Worm (Caenorhabditis elegans) whole organism, L2 larva: ENCODE data around the gene ZK418.11.
A peak's percentile ranks its signal among the peaks of the same experiment; 100 is the strongest.

ENCODE experiments used
- C34F6.9 ChIP-seq: fragments of 150-350 bp; optimal IDR thresholded peaks from 2 replicates; lab custom pipeline; 2014; ENCODE audit warnings: missing biosample characterization, missing genetic modification characterization
- F13H6.1 ChIP-seq: sonication (generic microtip); optimal IDR thresholded peaks from 2 replicates; lab custom pipeline; 2016; ENCODE audit warnings: missing genetic modification characterization, missing compliant biosample characterization
- alr-1 ChIP-seq: fragments of 150-350 bp; optimal IDR thresholded peaks from 2 replicates; lab custom pipeline; 2014; ENCODE audit warnings: missing biosample characterization, missing genetic modification characterization
- aly-2 ChIP-seq: fragments of 150-350 bp; optimal IDR thresholded peaks from 2 replicates; lab custom pipeline; 2014; ENCODE audit warnings: missing biosample characterization, missing genetic modification characterization
- ama-1 ChIP-seq: fragments of 150-350 bp; optimal IDR thresholded peaks from 2 replicates; lab custom pipeline; 2018; ENCODE audit warnings: inconsistent platforms
- blmp-1 ChIP-seq: sonication (generic microtip); optimal IDR thresholded peaks from 2 replicates; lab custom pipeline; 2017; ENCODE audit warnings: missing genetic modification characterization, mild to moderate bottlenecking, missing compliant biosample characterization, antibody characterized with exemption, moderate library complexity; ENCODE audit not compliant: insufficient read depth
- ceh-16 ChIP-seq: fragments of 150-350 bp; optimal IDR thresholded peaks from 2 replicates; lab custom pipeline; 2014; ENCODE audit warnings: missing biosample characterization, missing genetic modification characterization
- ceh-82 ChIP-seq: fragments of 150-350 bp; optimal IDR thresholded peaks from 2 replicates; lab custom pipeline; 2014; ENCODE audit warnings: missing biosample characterization, missing genetic modification characterization
- crh-2 ChIP-seq: sonication (generic microtip); optimal IDR thresholded peaks from 2 replicates; lab custom pipeline; 2017; ENCODE audit warnings: missing biosample characterization, missing genetic modification characterization
- dmd-4 ChIP-seq: sonication (generic microtip); optimal IDR thresholded peaks from 2 replicates; lab custom pipeline; 2017; ENCODE audit warnings: missing biosample characterization, missing genetic modification characterization
- egl-27 ChIP-seq: sonication (generic microtip); optimal IDR thresholded peaks from 3 replicates; lab custom pipeline; 2017; ENCODE audit warnings: missing biosample characterization, missing genetic modification reagents, missing genetic modification characterization
- elt-1 ChIP-seq: fragments of 150-350 bp; optimal IDR thresholded peaks from 2 replicates; lab custom pipeline; 2014; ENCODE audit warnings: missing biosample characterization, missing genetic modification characterization
- elt-3 ChIP-seq: sonication (generic microtip); optimal IDR thresholded peaks from 2 replicates; lab custom pipeline; 2017; ENCODE audit warnings: missing biosample characterization, missing genetic modification characterization
- fos-1 ChIP-seq: fragments of 150-350 bp; optimal IDR thresholded peaks from 2 replicates; lab custom pipeline; 2014; ENCODE audit warnings: missing biosample characterization, missing genetic modification characterization
- gmeb-1 ChIP-seq: fragments of 150-350 bp; optimal IDR thresholded peaks from 2 replicates; lab custom pipeline; 2014; ENCODE audit warnings: missing biosample characterization, missing genetic modification characterization
- lsy-2 ChIP-seq, 2 experiments: fragments of 150-350 bp in 1 of 2; sonication (generic microtip) in 1 of 2; optimal IDR thresholded peaks; 2 replicates each; lab custom pipeline; 2014 to 2017; ENCODE audit warnings: missing biosample characterization in 2 of 2, missing genetic modification characterization in 2 of 2
- mab-5 ChIP-seq: fragments of 150-350 bp; optimal IDR thresholded peaks from 2 replicates; lab custom pipeline; 2014; ENCODE audit warnings: missing biosample characterization, missing genetic modification characterization
- mdl-1 ChIP-seq, 2 experiments: fragments of 150-350 bp in 1 of 2; sonication (generic microtip) in 1 of 2; optimal IDR thresholded peaks; 2 replicates each; lab custom pipeline; 2017; ENCODE audit warnings: missing biosample characterization in 2 of 2, missing genetic modification characterization in 2 of 2
- nhr-11 ChIP-seq: fragments of 150-350 bp; optimal IDR thresholded peaks from 2 replicates; lab custom pipeline; 2014; ENCODE audit warnings: missing biosample characterization, missing genetic modification characterization
- nhr-12 ChIP-seq: fragments of 150-350 bp; optimal IDR thresholded peaks from 2 replicates; lab custom pipeline; 2014; ENCODE audit warnings: missing biosample characterization, missing genetic modification characterization
- nhr-129 ChIP-seq: fragments of 150-350 bp; optimal IDR thresholded peaks from 2 replicates; lab custom pipeline; 2014; ENCODE audit warnings: missing biosample characterization, missing genetic modification characterization
- nhr-21 ChIP-seq: fragments of 150-350 bp; optimal IDR thresholded peaks from 2 replicates; lab custom pipeline; 2014; ENCODE audit warnings: missing biosample characterization, missing genetic modification characterization
- nhr-23 ChIP-seq: fragments of 150-350 bp; optimal IDR thresholded peaks from 2 replicates; lab custom pipeline; 2014; ENCODE audit warnings: missing biosample characterization, missing genetic modification reagents, missing genetic modification characterization
- nhr-237 ChIP-seq: fragments of 150-350 bp; optimal IDR thresholded peaks from 2 replicates; lab custom pipeline; 2014; ENCODE audit warnings: missing biosample characterization, missing genetic modification characterization
- nhr-25 ChIP-seq: fragments of 150-350 bp; sonication (generic microtip); optimal IDR thresholded peaks from 3 replicates; lab custom pipeline; 2014; ENCODE audit warnings: missing biosample characterization, missing genetic modification characterization
- nhr-6 ChIP-seq: fragments of 150-350 bp; optimal IDR thresholded peaks from 2 replicates; lab custom pipeline; 2014; ENCODE audit warnings: missing biosample characterization, missing genetic modification characterization
- nhr-77 ChIP-seq: fragments of 150-350 bp; optimal IDR thresholded peaks from 2 replicates; lab custom pipeline; 2014; ENCODE audit warnings: missing biosample characterization, missing genetic modification characterization
- peb-1 ChIP-seq: fragments of 150-350 bp; optimal IDR thresholded peaks from 2 replicates; lab custom pipeline; 2014; ENCODE audit warnings: missing biosample characterization, missing genetic modification characterization
- sem-4 ChIP-seq: fragments of 150-350 bp; optimal IDR thresholded peaks from 2 replicates; lab custom pipeline; 2014; ENCODE audit warnings: missing biosample characterization, missing genetic modification reagents, missing genetic modification characterization
- skn-1 ChIP-seq: sonication (generic microtip); optimal IDR thresholded peaks from 2 replicates; lab custom pipeline; 2017; ENCODE audit warnings: missing biosample characterization, missing genetic modification characterization
- sma-3 ChIP-seq: sonication (generic microtip); optimal IDR thresholded peaks from 2 replicates; lab custom pipeline; 2016; ENCODE audit warnings: missing genetic modification reagents, missing genetic modification characterization, missing compliant biosample characterization
- sma-9 ChIP-seq, 2 experiments: fragments of 150-350 bp in 1 of 2; sonication (generic microtip) in 1 of 2; optimal IDR thresholded peaks; 2 replicates each; lab custom pipeline; 2014 to 2016; ENCODE audit warnings: missing genetic modification characterization in 2 of 2, mild to moderate bottlenecking in 1 of 2, missing biosample characterization in 1 of 2, missing compliant biosample characterization in 1 of 2, missing genetic modification reagents in 1 of 2, moderate library complexity in 1 of 2
- snpc-4 ChIP-seq: fragments of 150-350 bp; optimal IDR thresholded peaks from 2 replicates; lab custom pipeline; 2014; ENCODE audit warnings: missing biosample characterization, missing genetic modification characterization
- unc-39 ChIP-seq: fragments of 150-350 bp; optimal IDR thresholded peaks from 2 replicates; lab custom pipeline; 2014; ENCODE audit warnings: missing biosample characterization, missing genetic modification characterization
- unc-55 ChIP-seq: fragments of 150-350 bp; sonication (generic microtip); optimal IDR thresholded peaks from 3 replicates; lab custom pipeline; 2014; ENCODE audit warnings: missing biosample characterization, missing genetic modification reagents, missing genetic modification characterization
- unc-62 ChIP-seq: fragments of 150-350 bp; optimal IDR thresholded peaks from 2 replicates; lab custom pipeline; 2014; ENCODE audit warnings: missing biosample characterization, missing genetic modification reagents, missing genetic modification characterization
- zag-1 ChIP-seq: fragments of 150-350 bp; optimal IDR thresholded peaks from 2 replicates; lab custom pipeline; 2014; ENCODE audit warnings: missing biosample characterization, missing genetic modification characterization
- ztf-1 ChIP-seq: fragments of 200-800 bp; sonication (Bioruptor generic); conservative IDR thresholded peaks from 2 replicates; pipeline ENCODE4 v1.3.6; 2022; ENCODE audit warnings: missing genetic modification characterization, missing compliant biosample characterization
- ztf-11 ChIP-seq: sonication (generic microtip); optimal IDR thresholded peaks from 2 replicates; lab custom pipeline; 2017; ENCODE audit warnings: missing biosample characterization, missing genetic modification characterization
- ztf-4 ChIP-seq: fragments of 150-350 bp; optimal IDR thresholded peaks from 2 replicates; lab custom pipeline; 2014; ENCODE audit warnings: missing biosample characterization, missing genetic modification characterization

Gene ZK418.11

ce11 chrIII:7120477-7120876 is 20.4 kb downstream of the ZK418.11 start:
- peak; percentile 58 for TF ChIP-seq nhr-25 (tag; lab: Kevin White, UChicago)
- TF ChIP-seq snpc-4 (tag; lab: Kevin White, UChicago) = no peak
- TF ChIP-seq sma-3 (GFP tag; lab: Kevin White, UChicago) = peak; percentile 57
- no peak for TF ChIP-seq aly-2
- TF ChIP-seq ztf-11 = no peak
- TF ChIP-seq nhr-23 (tag; lab: Kevin White, UChicago) = no peak
- TF ChIP-seq crh-2 = peak; percentile 65
- TF ChIP-seq unc-39 (tag; lab: Kevin White, UChicago) = no peak
- peak; percentile 32 for TF ChIP-seq nhr-21 (tag; lab: Kevin White, UChicago)
- no peak for TF ChIP-seq mab-5 (tag; lab: Kevin White, UChicago)
- no peak for TF ChIP-seq nhr-77 (tag; lab: Kevin White, UChicago)
- TF ChIP-seq blmp-1 (tag; lab: Kevin White, UChicago) = no peak
- TF ChIP-seq ceh-82 (tag; lab: Kevin White, UChicago) = no peak
- TF ChIP-seq mdl-1 (tag; optimal IDR thresholded peaks at IDR 0.05; lab: Kevin White, UChicago) = no peak
- peak; percentile 21 for TF ChIP-seq gmeb-1
- peak; percentile 36 for TF ChIP-seq nhr-129 (tag; lab: Kevin White, UChicago)
- peak; percentile 76 for TF ChIP-seq egl-27 (tag; lab: Kevin White, UChicago)
- no peak for TF ChIP-seq ama-1
- TF ChIP-seq nhr-237 (tag; lab: Kevin White, UChicago) = no peak
- no peak for TF ChIP-seq nhr-11 (tag; lab: Kevin White, UChicago)
- no peak for TF ChIP-seq F13H6.1 (tag; lab: Kevin White, UChicago)
- TF ChIP-seq unc-55 (GFP tag; lab: Kevin White, UChicago) = no peak
- no peak for TF ChIP-seq alr-1
- TF ChIP-seq ztf-1 = no peak
- TF ChIP-seq fos-1 (tag; lab: Kevin White, UChicago) = peak; percentile 31
- peak in 1 of 2 experiments; percentile 28 for TF ChIP-seq lsy-2 (tag; optimal IDR thresholded peaks at IDR 0.05; lab: Kevin White, UChicago)
- TF ChIP-seq peb-1 = no peak
- peak; percentile 89 for TF ChIP-seq sma-9 (GFP tag; optimal IDR thresholded peaks at IDR 0.05; lab: Kevin White, UChicago)
- TF ChIP-seq sma-9 (tag; optimal IDR thresholded peaks at IDR 0.05; lab: Kevin White, UChicago) = no peak
- TF ChIP-seq C34F6.9 = no peak
- no peak for TF ChIP-seq ztf-4 (tag; lab: Kevin White, UChicago)
- TF ChIP-seq ceh-16 (tag; lab: Kevin White, UChicago) = no peak
- TF ChIP-seq nhr-12 (tag; lab: Kevin White, UChicago) = no peak
- no peak for TF ChIP-seq elt-3 (tag; lab: Kevin White, UChicago)

ce11 chrIII:7122860-7123259 is 22.8 kb downstream of the ZK418.11 start, which contains the start of the genes B0280.9 and rpia-1:
B0280.9 (minus strand) TSS chrIII:7122895.
rpia-1 (plus strand) TSS chrIII:7123128.
- peak; percentile 33 for TF ChIP-seq crh-2
- TF ChIP-seq unc-55 (GFP tag; lab: Kevin White, UChicago) = peak; percentile 60
- peak; percentile 45 for TF ChIP-seq sma-9 (GFP tag; optimal IDR thresholded peaks at IDR 0.05; lab: Kevin White, UChicago)
- no peak for TF ChIP-seq sma-9 (tag; optimal IDR thresholded peaks at IDR 0.05; lab: Kevin White, UChicago)
- TF ChIP-seq peb-1 = no peak
- no peak for TF ChIP-seq ceh-82 (tag; lab: Kevin White, UChicago)
- no peak for TF ChIP-seq zag-1 (tag; lab: Kevin White, UChicago)
- TF ChIP-seq sma-3 (GFP tag; lab: Kevin White, UChicago) = no peak
- TF ChIP-seq elt-1 (tag; lab: Kevin White, UChicago) = no peak
- TF ChIP-seq nhr-21 (tag; lab: Kevin White, UChicago) = no peak
- no peak for TF ChIP-seq sem-4 (tag; lab: Kevin White, UChicago)
- no peak for TF ChIP-seq nhr-6 (tag; lab: Kevin White, UChicago)
- TF ChIP-seq nhr-23 (tag; lab: Kevin White, UChicago) = no peak
- TF ChIP-seq nhr-12 (tag; lab: Kevin White, UChicago) = no peak
- TF ChIP-seq dmd-4 = no peak
- no peak for TF ChIP-seq fos-1 (tag; lab: Kevin White, UChicago)
- no peak for TF ChIP-seq nhr-77 (tag; lab: Kevin White, UChicago)
- TF ChIP-seq F13H6.1 (tag; lab: Kevin White, UChicago) = peak; percentile 7
- peak; percentile 50 for TF ChIP-seq C34F6.9
- peak; percentile 38 for TF ChIP-seq nhr-129 (tag; lab: Kevin White, UChicago)
- TF ChIP-seq gmeb-1 = peak; percentile 26
- TF ChIP-seq nhr-237 (tag; lab: Kevin White, UChicago) = no peak
- peak; percentile 81 to 95 for TF ChIP-seq lsy-2 (tag; optimal IDR thresholded peaks at IDR 0.05; lab: Kevin White, UChicago)
- no peak for TF ChIP-seq aly-2
- TF ChIP-seq nhr-11 (tag; lab: Kevin White, UChicago) = no peak
- TF ChIP-seq snpc-4 (tag; lab: Kevin White, UChicago) = no peak
- no peak for TF ChIP-seq ama-1
- TF ChIP-seq mdl-1 (tag; optimal IDR thresholded peaks at IDR 0.05; lab: Kevin White, UChicago) = no peak
- no peak for TF ChIP-seq skn-1 (tag; lab: Kevin White, UChicago)
- TF ChIP-seq unc-62 = no peak
- no peak for TF ChIP-seq ztf-4 (tag; lab: Kevin White, UChicago)
- no peak for TF ChIP-seq unc-39 (tag; lab: Kevin White, UChicago)
